Fruit fly (Drosophila melanogaster) whole organism, embryonic: ENCODE results near the gene CG15170.

Experiments used
- ATbp ChIP-seq: fragments of 200-800 bp; sonication (Bioruptor generic); optimal IDR thresholded peaks from 2 replicates; lab custom pipeline; 2017; ENCODE audit warnings: missing biosample characterization, mild to moderate bottlenecking, missing genetic modification characterization, missing genetic modification reagents
- Aef1 ChIP-seq: fragments of 200-800 bp; sonication (Bioruptor generic); IDR thresholded peaks from 3 replicates; pipeline ENCODE4 v1.3.6; 2022; ENCODE audit warnings: missing biosample characterization, missing genetic modification characterization
- CG10654 ChIP-seq: fragments of 200-800 bp; sonication (Bioruptor generic); optimal IDR thresholded peaks from 2 replicates; lab custom pipeline; 2016; ENCODE audit warnings: missing biosample characterization, missing genetic modification characterization
- CG11723 ChIP-seq: fragments of 200-800 bp; sonication (Bioruptor generic); optimal IDR thresholded peaks from 2 replicates; lab custom pipeline; 2017; ENCODE audit warnings: missing biosample characterization, mild to moderate bottlenecking, missing genetic modification characterization
- CG13894 ChIP-seq: fragments of 200-800 bp; sonication (Bioruptor generic); optimal IDR thresholded peaks from 3 replicates; lab custom pipeline; 2018; ENCODE audit warnings: missing biosample characterization, mild to moderate bottlenecking, missing genetic modification characterization, moderate library complexity
- CG14667 ChIP-seq: fragments of 200-800 bp; sonication (Bioruptor generic); IDR thresholded peaks from 2 replicates; pipeline ENCODE4 v1.3.6; 2022; ENCODE audit warnings: missing biosample characterization, missing genetic modification characterization
- CG16863 ChIP-seq: fragments of 200-800 bp; sonication (Bioruptor generic); optimal IDR thresholded peaks from 3 replicates; lab custom pipeline; 2016; ENCODE audit warnings: missing biosample characterization, missing genetic modification characterization
- CG1832 ChIP-seq: fragments of 200-800 bp; sonication (Bioruptor generic); optimal IDR thresholded peaks from 2 replicates; lab custom pipeline; 2017; ENCODE audit warnings: missing biosample characterization, mild to moderate bottlenecking, missing genetic modification characterization, inconsistent platforms
- CG18619 ChIP-seq: fragments of 200-800 bp; sonication (Bioruptor generic); optimal IDR thresholded peaks from 3 replicates; lab custom pipeline; 2017; ENCODE audit warnings: missing biosample characterization, mild to moderate bottlenecking, missing genetic modification characterization
- CG31441 ChIP-seq: fragments of 200-800 bp; sonication (Bioruptor generic); IDR thresholded peaks from 2 replicates; pipeline ENCODE4 v1.3.6; 2022; ENCODE audit warnings: missing biosample characterization, missing genetic modification characterization
- CG3281 ChIP-seq: fragments of 200-800 bp; sonication (Bioruptor generic); optimal IDR thresholded peaks from 3 replicates; lab custom pipeline; 2017; ENCODE audit warnings: missing biosample characterization, mild to moderate bottlenecking, missing genetic modification characterization
- CG4328 ChIP-seq: fragments of 200-800 bp; sonication (Bioruptor generic); optimal IDR thresholded peaks from 3 replicates; lab custom pipeline; 2017; ENCODE audit warnings: missing biosample characterization, missing genetic modification reagents, missing genetic modification characterization
- CG4404 ChIP-seq: fragments of 200-800 bp; sonication (Bioruptor generic); IDR thresholded peaks from 2 replicates; pipeline ENCODE4 v1.3.6; 2022; ENCODE audit warnings: missing biosample characterization, missing genetic modification characterization
- CG4730 ChIP-seq: fragments of 200-800 bp; sonication (Bioruptor generic); IDR thresholded peaks from 2 replicates; pipeline ENCODE4 v1.3.6; 2022; ENCODE audit warnings: missing biosample characterization, missing genetic modification characterization
- CG5245 ChIP-seq: fragments of 200-800 bp; sonication (Bioruptor generic); optimal IDR thresholded peaks from 3 replicates; lab custom pipeline; 2016; ENCODE audit warnings: missing biosample characterization, missing genetic modification characterization
- CG7357 ChIP-seq: fragments of 200-800 bp; sonication (Bioruptor generic); IDR thresholded peaks from 3 replicates; pipeline ENCODE4 v1.3.6; 2022; ENCODE audit warnings: missing biosample characterization, missing genetic modification characterization
- CG7556 ChIP-seq: fragments of 200-800 bp; sonication (Bioruptor generic); optimal IDR thresholded peaks from 2 replicates; lab custom pipeline; 2017; ENCODE audit warnings: missing biosample characterization, mild to moderate bottlenecking, missing genetic modification characterization
- Chrac-16 ChIP-seq: fragments of 200-800 bp; sonication (Bioruptor generic); optimal IDR thresholded peaks from 3 replicates; lab custom pipeline; 2016; ENCODE audit warnings: missing biosample characterization, missing genetic modification characterization
- D19B ChIP-seq: fragments of 200-800 bp; sonication (Bioruptor generic); optimal IDR thresholded peaks from 2 replicates; lab custom pipeline; 2017; ENCODE audit warnings: missing biosample characterization, mild to moderate bottlenecking, missing genetic modification characterization
- Dad ChIP-seq: fragments of 200-800 bp; sonication (Bioruptor generic); optimal IDR thresholded peaks from 3 replicates; lab custom pipeline; 2016; ENCODE audit warnings: missing biosample characterization, missing genetic modification characterization
- Dek ChIP-seq: fragments of 200-800 bp; sonication (Bioruptor generic); optimal IDR thresholded peaks from 3 replicates; lab custom pipeline; 2019; ENCODE audit warnings: missing biosample characterization, mild to moderate bottlenecking, missing genetic modification characterization, moderate library complexity
- ERR ChIP-seq: fragments of 200-800 bp; sonication (Bioruptor generic); optimal IDR thresholded peaks from 2 replicates; lab custom pipeline; 2016; ENCODE audit warnings: missing biosample characterization, missing genetic modification characterization
- H2.0 ChIP-seq: fragments of 200-800 bp; sonication (Bioruptor generic); IDR thresholded peaks from 2 replicates; pipeline ENCODE4 v1.3.6; 2022; ENCODE audit warnings: missing biosample characterization, missing genetic modification characterization
- HLH3B ChIP-seq: fragments of 200-800 bp; sonication (Bioruptor generic); IDR thresholded peaks from 2 replicates; pipeline ENCODE4 v1.3.6; 2022; ENCODE audit warnings: missing biosample characterization, missing genetic modification characterization
- HLH4C ChIP-seq: fragments of 200-800 bp; sonication (Bioruptor generic); IDR thresholded peaks from 3 replicates; pipeline ENCODE4 v1.3.6; 2022; ENCODE audit warnings: missing biosample characterization, missing genetic modification characterization; ENCODE audit not compliant: partially characterized antibody
- Mrtf ChIP-seq: fragments of 200-800 bp; sonication (Bioruptor generic); IDR thresholded peaks from 3 replicates; pipeline ENCODE4 v1.3.6; 2022; ENCODE audit warnings: missing biosample characterization, missing genetic modification characterization
- Nf-YB ChIP-seq: fragments of 200-800 bp; sonication (Bioruptor generic); optimal IDR thresholded peaks from 3 replicates; lab custom pipeline; 2019; ENCODE audit warnings: missing biosample characterization, mild to moderate bottlenecking, missing genetic modification characterization, moderate library complexity
- Rx ChIP-seq: fragments of 200-800 bp; sonication (Bioruptor generic); IDR thresholded peaks from 2 replicates; pipeline ENCODE4 v1.3.6; 2022; ENCODE audit warnings: missing biosample characterization, missing genetic modification characterization
- TFAM ChIP-seq: fragments of 200-800 bp; sonication (Bioruptor generic); optimal IDR thresholded peaks from 2 replicates; lab custom pipeline; 2017; ENCODE audit warnings: missing biosample characterization, missing genetic modification characterization, inconsistent platforms
- YL-1 ChIP-seq: fragments of 200-800 bp; sonication (Bioruptor generic); optimal IDR thresholded peaks from 3 replicates; lab custom pipeline; 2017; ENCODE audit warnings: missing biosample characterization, mild to moderate bottlenecking, missing genetic modification characterization
- danr ChIP-seq: fragments of 200-800 bp; sonication (Bioruptor generic); IDR thresholded peaks from 2 replicates; pipeline ENCODE4 v1.3.6; 2022; ENCODE audit warnings: missing biosample characterization, missing genetic modification characterization
- ems ChIP-seq: fragments of 200-800 bp; sonication (Bioruptor generic); optimal IDR thresholded peaks from 3 replicates; lab custom pipeline; 2016; ENCODE audit warnings: missing biosample characterization, missing genetic modification characterization
- eyg ChIP-seq: fragments of 200-800 bp; sonication (Bioruptor generic); optimal IDR thresholded peaks from 3 replicates; lab custom pipeline; 2016; ENCODE audit warnings: missing biosample characterization, missing genetic modification characterization
- gfzf ChIP-seq: fragments of 200-800 bp; sonication (Bioruptor generic); optimal IDR thresholded peaks from 2 replicates; lab custom pipeline; 2016; ENCODE audit warnings: missing biosample characterization, mild to moderate bottlenecking, missing genetic modification characterization, moderate library complexity
- her ChIP-seq: fragments of 200-800 bp; sonication (Bioruptor generic); optimal IDR thresholded peaks from 2 replicates; lab custom pipeline; 2016; ENCODE audit warnings: missing biosample characterization, missing genetic modification characterization
- inv ChIP-seq: fragments of 200-800 bp; sonication (Bioruptor generic); IDR thresholded peaks from 2 replicates; pipeline ENCODE4 v1.3.6; 2022; ENCODE audit warnings: missing biosample characterization, missing genetic modification characterization; ENCODE audit not compliant: partially characterized antibody
- ken ChIP-seq: fragments of 200-800 bp; sonication (Bioruptor generic); IDR thresholded peaks from 3 replicates; pipeline ENCODE4 v1.3.6; 2022; ENCODE audit warnings: missing biosample characterization, missing genetic modification characterization
- lab ChIP-seq: fragments of 200-800 bp; sonication (Bioruptor generic); optimal IDR thresholded peaks from 3 replicates; lab custom pipeline; 2017; ENCODE audit warnings: missing biosample characterization, missing genetic modification characterization, mild to moderate bottlenecking, moderate library complexity, missing genetic modification reagents
- lola ChIP-seq, 3 experiments: fragments of >200 bp in 2 of 3; fragments of 200-800 bp in 1 of 3; sonication (Bioruptor generic) in 1 of 3; optimal IDR thresholded peaks; 2 replicates each; lab custom pipeline; 2017 to 2019; ENCODE audit warnings: missing biosample characterization in 3 of 3, missing genetic modification characterization in 3 of 3, mild to moderate bottlenecking in 1 of 3, moderate library complexity in 1 of 3
- nerfin-2 ChIP-seq: fragments of 200-800 bp; sonication (Bioruptor generic); IDR thresholded peaks from 2 replicates; pipeline ENCODE4 v1.3.6; 2022; ENCODE audit warnings: missing biosample characterization, missing genetic modification characterization; ENCODE audit not compliant: partially characterized antibody
- pan ChIP-seq, 4 experiments: fragments of >200 bp in 3 of 4; fragments of 200-800 bp in 1 of 4; sonication (Bioruptor generic) in 1 of 4; optimal IDR thresholded peaks in 3 of 4; IDR thresholded peaks in 1 of 4; 2 replicates each; pipeline versions ENCODE4 v1.3.6 to Lab custom; 2017 to 2022; ENCODE audit warnings: missing biosample characterization in 2 of 4, missing genetic modification characterization in 2 of 4, mixed read lengths in 1 of 4
- pzg ChIP-seq: fragments of 200-800 bp; sonication (Bioruptor generic); optimal IDR thresholded peaks from 3 replicates; lab custom pipeline; 2018; ENCODE audit warnings: missing biosample characterization, mild to moderate bottlenecking, missing genetic modification characterization, moderate library complexity
- row ChIP-seq: fragments of 200-800 bp; sonication (Bioruptor generic); IDR thresholded peaks from 3 replicates; pipeline ENCODE4 v1.3.6; 2022; ENCODE audit warnings: missing biosample characterization, missing genetic modification characterization
- sim ChIP-seq: fragments of 200-800 bp; sonication (Bioruptor generic); IDR thresholded peaks from 2 replicates; pipeline ENCODE4 v1.3.6; 2022; ENCODE audit warnings: missing biosample characterization, missing genetic modification characterization
- sqz ChIP-seq: fragments of 200-800 bp; sonication (Bioruptor generic); optimal IDR thresholded peaks from 3 replicates; lab custom pipeline; 2018; ENCODE audit warnings: missing biosample characterization, mild to moderate bottlenecking, missing genetic modification characterization
- stwl ChIP-seq: fragments of 200-800 bp; sonication (Bioruptor generic); optimal IDR thresholded peaks from 3 replicates; lab custom pipeline; 2018; ENCODE audit warnings: missing biosample characterization, mild to moderate bottlenecking, missing genetic modification characterization, moderate library complexity
- tll ChIP-seq, 2 experiments: fragments of 200-800 bp in 1 of 2; fragments of >200 bp in 1 of 2; sonication (Bioruptor generic) in 1 of 2; optimal IDR thresholded peaks; 2 replicates each; lab custom pipeline; 2017 to 2019; ENCODE audit warnings: missing biosample characterization in 2 of 2, missing genetic modification characterization in 2 of 2, mild to moderate bottlenecking in 1 of 2, moderate library complexity in 1 of 2
- vnd ChIP-seq: fragments of 200-800 bp; sonication (Bioruptor generic); IDR thresholded peaks from 3 replicates; pipeline ENCODE4 v1.3.6; 2022; ENCODE audit warnings: missing biosample characterization, missing genetic modification characterization; ENCODE audit not compliant: partially characterized antibody

The CG15170 gene

DNA sequence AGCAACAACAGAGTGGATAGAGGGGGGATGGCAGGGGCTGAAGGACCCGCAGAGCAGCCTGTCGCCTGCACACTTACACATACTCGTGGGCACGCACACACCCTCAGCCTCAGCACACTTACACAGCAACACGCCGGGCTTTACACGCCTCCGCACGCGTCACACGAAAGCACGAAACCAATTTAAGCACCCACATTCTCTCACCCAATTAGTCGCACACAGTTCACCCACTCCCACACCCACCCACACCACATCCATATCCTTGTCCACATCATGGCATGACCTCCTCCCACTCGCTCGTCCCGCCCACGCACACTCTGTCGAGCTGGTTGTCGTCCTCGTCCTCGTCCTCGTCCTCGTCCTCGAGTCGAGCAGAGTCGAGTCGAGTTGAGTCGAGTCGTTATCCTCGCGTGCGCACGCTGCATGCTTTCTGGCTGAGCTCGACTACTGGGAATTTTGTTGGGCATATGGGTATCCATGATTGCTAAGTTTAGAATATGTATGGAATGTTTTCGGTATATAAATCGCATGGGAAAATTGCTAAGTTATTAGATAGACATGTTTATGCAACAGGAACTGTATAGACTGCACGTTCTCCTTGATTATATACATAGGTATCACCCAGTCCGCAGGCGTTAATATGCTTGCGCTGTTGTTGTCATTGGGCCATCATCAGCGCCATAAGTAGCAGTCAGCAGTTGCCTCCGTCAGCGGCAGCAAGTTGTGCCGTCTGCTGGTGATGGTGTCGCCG is 22.0 kb upstream of the CG15170 start (continued):
- TF ChIP-seq stwl (tag; lab: Kevin White, UChicago) (no peak), Rx (GFP tag; lab: Robert Waterston, UW) (peak; percentile 80), sim (GFP tag; lab: Robert Waterston, UW) (peak; percentile 58; the same call in 1 of the 2 replicates), CG7556 (GFP tag; lab: Kevin White, UChicago) (peak; percentile 91), CG1832 (GFP tag; lab: Kevin White, UChicago) (no peak), nerfin-2 (no peak), TFAM (GFP tag; lab: Kevin White, UChicago) (no peak), CG11723 (GFP tag; lab: Kevin White, UChicago) (peak; percentile 50), lola (GFP tag; optimal IDR thresholded peaks at IDR 0.05; lab: Kevin White, UChicago) (peak in 1 of 3 experiments; percentile 43), CG16863 (GFP tag; lab: Kevin White, UChicago) (peak; percentile 76), HLH4C (no peak), Mrtf (GFP tag; lab: Robert Waterston, UW) (peak; percentile 67), gfzf (no peak), CG18619 (peak; percentile 75), inv (GFP tag; lab: Robert Waterston, UW) (no peak), ken (peak; percentile 86), ERR (GFP tag; lab: Kevin White, UChicago) (peak; percentile 67), Dek (tag; lab: Kevin White, UChicago) (peak; percentile 77), CG5245 (GFP tag; lab: Kevin White, UChicago) (peak; percentile 63), CG4328 (GFP tag; lab: Kevin White, UChicago) (no peak), row (GFP tag; lab: Robert Waterston, UW) (peak; percentile 95), CG31441 (GFP tag; lab: Robert Waterston, UW) (peak; percentile 80), ATbp (GFP tag; lab: Kevin White, UChicago) (peak; percentile 78), CG13894 (tag; lab: Kevin White, UChicago) (peak; percentile 87), HLH3B (GFP tag; lab: Robert Waterston, UW) (peak; percentile 83), YL-1 (GFP tag; lab: Kevin White, UChicago) (no peak), danr (GFP tag; lab: Robert Waterston, UW) (peak; percentile 71), CG4730 (GFP tag; lab: Robert Waterston, UW) (peak; percentile 81), her (GFP tag; lab: Kevin White, UChicago) (peak; percentile 84), ems (GFP tag; lab: Kevin White, UChicago) (peak; percentile 77), pzg (no peak), sqz (GFP tag; lab: Kevin White, UChicago) (peak; percentile 12), eyg (GFP tag; lab: Kevin White, UChicago) (peak; percentile 56), CG7357 (peak; percentile 76), CG4404 (peak; percentile 76), lab (GFP tag; lab: Kevin White, UChicago) (peak; percentile 92), CG3281 (GFP tag; lab: Kevin White, UChicago) (peak; percentile 79), Chrac-16 (GFP tag; lab: Kevin White, UChicago) (peak; percentile 63), H2.0 (GFP tag; lab: Robert Waterston, UW) (peak; percentile 81), Dad (peak; percentile 67), Nf-YB (GFP tag; lab: Kevin White, UChicago) (peak; percentile 53), vnd (no peak), D19B (GFP tag; lab: Kevin White, UChicago) (peak; percentile 97), Aef1 (GFP tag; lab: Robert Waterston, UW) (peak; percentile 85), tll (GFP tag; optimal IDR thresholded peaks at IDR 0.05; lab: Kevin White, UChicago) (no peak), CG10654 (peak; percentile 64), pan (optimal IDR thresholded peaks at IDR 0.05; lab: Kevin White, UChicago) (no peak), pan (GFP tag; optimal IDR thresholded peaks at IDR 0.05 in 1 of 2, IDR thresholded peaks at IDR 0.05 in 1 of 2) (peak in 1 of 2 experiments; percentile 89), CG14667 (GFP tag; lab: Robert Waterston, UW) (peak; percentile 69)
